Fruit fly (Drosophila melanogaster) whole organism, embryonic: ENCODE measurements around the gene Epp.

Source experiments
- CG1024 ChIP-seq: fragments of 200-800 bp; sonication (Bioruptor generic); IDR thresholded peaks from 2 replicates; pipeline ENCODE4 v1.3.6; 2022; ENCODE audit warnings: missing biosample characterization, missing genetic modification characterization
- CG11560 ChIP-seq: fragments of 200-800 bp; sonication (Bioruptor generic); IDR thresholded peaks from 3 replicates; pipeline ENCODE4 v1.3.6; 2022; ENCODE audit warnings: missing biosample characterization, missing genetic modification characterization
- CG13424 ChIP-seq: fragments of 200-800 bp; sonication (Bioruptor generic); optimal IDR thresholded peaks from 2 replicates; lab custom pipeline; 2019; ENCODE audit warnings: missing biosample characterization, mild to moderate bottlenecking, missing genetic modification characterization, moderate library complexity
- CG14965 ChIP-seq: fragments of 200-800 bp; sonication (Bioruptor generic); optimal IDR thresholded peaks from 2 replicates; lab custom pipeline; 2016; ENCODE audit warnings: missing biosample characterization, missing genetic modification characterization, borderline replicate concordance
- CG15269 ChIP-seq: fragments of 200-800 bp; sonication (Bioruptor generic); optimal IDR thresholded peaks from 2 replicates; lab custom pipeline; 2018; ENCODE audit warnings: missing biosample characterization, mild to moderate bottlenecking, missing genetic modification characterization, moderate library complexity
- CG15601 ChIP-seq: fragments of 200-800 bp; sonication (Bioruptor generic); optimal IDR thresholded peaks from 3 replicates; lab custom pipeline; 2019; ENCODE audit warnings: missing biosample characterization, mild to moderate bottlenecking, missing genetic modification characterization, moderate library complexity
- CG17361 ChIP-seq: fragments of 200-800 bp; sonication (Bioruptor generic); IDR thresholded peaks from 3 replicates; pipeline ENCODE4 v1.3.6; 2022; ENCODE audit warnings: missing biosample characterization, missing genetic modification characterization
- CG1792 ChIP-seq: fragments of 200-800 bp; sonication (Bioruptor generic); optimal IDR thresholded peaks from 2 replicates; lab custom pipeline; 2016; ENCODE audit warnings: missing biosample characterization, missing genetic modification characterization
- CG3065 ChIP-seq: fragments of 200-800 bp; sonication (Bioruptor generic); optimal IDR thresholded peaks from 2 replicates; lab custom pipeline; 2016; ENCODE audit warnings: missing biosample characterization, missing genetic modification characterization
- CG31224 ChIP-seq: fragments of 200-800 bp; sonication (Bioruptor generic); IDR thresholded peaks from 2 replicates; pipeline ENCODE4 v1.3.6; 2022; ENCODE audit warnings: missing biosample characterization, missing genetic modification characterization
- CG3163 ChIP-seq: fragments of 200-800 bp; sonication (Bioruptor generic); optimal IDR thresholded peaks from 3 replicates; lab custom pipeline; 2016; ENCODE audit warnings: missing biosample characterization, missing genetic modification characterization
- CG34376 ChIP-seq: fragments of 200-800 bp; sonication (Bioruptor generic); optimal IDR thresholded peaks from 2 replicates; lab custom pipeline; 2018; ENCODE audit warnings: missing biosample characterization, mild to moderate bottlenecking, missing genetic modification characterization
- CG3838 ChIP-seq: fragments of 200-800 bp; sonication (Bioruptor generic); optimal IDR thresholded peaks from 3 replicates; lab custom pipeline; 2016; ENCODE audit warnings: missing biosample characterization, missing genetic modification characterization
- CG3847 ChIP-seq: fragments of 200-800 bp; sonication (Bioruptor generic); IDR thresholded peaks from 2 replicates; pipeline ENCODE4 v1.3.6; 2022; ENCODE audit warnings: missing biosample characterization, missing genetic modification characterization
- CG4730 ChIP-seq: fragments of 200-800 bp; sonication (Bioruptor generic); IDR thresholded peaks from 2 replicates; pipeline ENCODE4 v1.3.6; 2022; ENCODE audit warnings: missing biosample characterization, missing genetic modification characterization
- CG5245 ChIP-seq: fragments of 200-800 bp; sonication (Bioruptor generic); optimal IDR thresholded peaks from 3 replicates; lab custom pipeline; 2016; ENCODE audit warnings: missing biosample characterization, missing genetic modification characterization
- CG6813 ChIP-seq: fragments of 200-800 bp; sonication (Bioruptor generic); optimal IDR thresholded peaks from 2 replicates; lab custom pipeline; 2017; ENCODE audit warnings: missing biosample characterization, missing genetic modification characterization, mild to moderate bottlenecking, moderate library complexity, missing genetic modification reagents
- CG7357 ChIP-seq: fragments of 200-800 bp; sonication (Bioruptor generic); IDR thresholded peaks from 3 replicates; pipeline ENCODE4 v1.3.6; 2022; ENCODE audit warnings: missing biosample characterization, missing genetic modification characterization
- CG7556 ChIP-seq: fragments of 200-800 bp; sonication (Bioruptor generic); optimal IDR thresholded peaks from 2 replicates; lab custom pipeline; 2017; ENCODE audit warnings: missing biosample characterization, mild to moderate bottlenecking, missing genetic modification characterization
- CG7963 ChIP-seq: fragments of 200-800 bp; sonication (Bioruptor generic); IDR thresholded peaks from 3 replicates; pipeline ENCODE4 v1.3.6; 2022; ENCODE audit warnings: missing biosample characterization, missing genetic modification characterization; ENCODE audit not compliant: partially characterized antibody
- Dll ChIP-seq: fragments of 200-800 bp; sonication (Bioruptor generic); IDR thresholded peaks from 4 replicates; pipeline ENCODE4 v1.3.6; 2022; ENCODE audit warnings: missing biosample characterization, missing genetic modification characterization; ENCODE audit not compliant: partially characterized antibody
- E2f1 ChIP-seq: fragments of 200-800 bp; sonication (Bioruptor generic); IDR thresholded peaks from 2 replicates; pipeline ENCODE4 v1.3.6; 2022; ENCODE audit warnings: missing biosample characterization, missing genetic modification characterization
- Ets97D ChIP-seq: fragments of 200-800 bp; sonication (Bioruptor generic); optimal IDR thresholded peaks from 3 replicates; lab custom pipeline; 2016; ENCODE audit warnings: missing biosample characterization, missing genetic modification characterization
- Kr ChIP-seq: fragments of 200-800 bp; sonication (Bioruptor generic); optimal IDR thresholded peaks from 2 replicates; lab custom pipeline; 2017; ENCODE audit warnings: missing biosample characterization, mild to moderate bottlenecking, missing genetic modification characterization
- Lpt ChIP-seq: fragments of >200 bp; optimal IDR thresholded peaks from 2 replicates; lab custom pipeline; 2018; ENCODE audit warnings: missing biosample characterization, missing genetic modification characterization
- NK7.1 ChIP-seq: fragments of 200-800 bp; sonication (Bioruptor generic); optimal IDR thresholded peaks from 3 replicates; lab custom pipeline; 2016; ENCODE audit warnings: missing biosample characterization, missing genetic modification characterization
- Optix ChIP-seq: fragments of 200-800 bp; sonication (Bioruptor generic); IDR thresholded peaks from 3 replicates; pipeline ENCODE4 v1.3.6; 2022; ENCODE audit warnings: missing biosample characterization, missing genetic modification characterization
- Ptx1 ChIP-seq: fragments of 200-800 bp; sonication (Bioruptor generic); IDR thresholded peaks from 2 replicates; pipeline ENCODE4 v1.3.6; 2022; ENCODE audit warnings: missing biosample characterization, missing genetic modification characterization
- Ravus ChIP-seq: fragments of 200-800 bp; sonication (Bioruptor generic); IDR thresholded peaks from 2 replicates; pipeline ENCODE4 v1.3.6; 2022; ENCODE audit warnings: missing biosample characterization, missing genetic modification characterization
- Rx ChIP-seq: fragments of 200-800 bp; sonication (Bioruptor generic); IDR thresholded peaks from 2 replicates; pipeline ENCODE4 v1.3.6; 2022; ENCODE audit warnings: missing biosample characterization, missing genetic modification characterization
- ap ChIP-seq: fragments of 200-800 bp; sonication (Bioruptor generic); IDR thresholded peaks from 2 replicates; pipeline ENCODE4 v1.3.6; 2022; ENCODE audit warnings: missing biosample characterization, missing genetic modification characterization
- bab2 ChIP-seq: fragments of 200-800 bp; sonication (Bioruptor generic); optimal IDR thresholded peaks from 2 replicates; lab custom pipeline; 2016; ENCODE audit warnings: missing biosample characterization, missing genetic modification characterization
- croc ChIP-seq: fragments of 200-800 bp; sonication (Bioruptor generic); conservative IDR thresholded peaks from 3 replicates; pipeline ENCODE4 v1.3.6; 2022; ENCODE audit warnings: missing biosample characterization, missing genetic modification characterization
- disco-r ChIP-seq: fragments of 200-800 bp; sonication (Bioruptor generic); optimal IDR thresholded peaks from 2 replicates; lab custom pipeline; 2016; ENCODE audit warnings: missing biosample characterization, missing genetic modification characterization
- dpn ChIP-seq, 2 experiments: fragments of 200-800 bp; sonication (Bioruptor generic); optimal IDR thresholded peaks; 3 replicates each; lab custom pipeline; 2016; ENCODE audit warnings: missing biosample characterization in 2 of 2, missing genetic modification characterization in 2 of 2
- emc ChIP-seq: fragments of 200-800 bp; sonication (Bioruptor generic); optimal IDR thresholded peaks from 2 replicates; lab custom pipeline; 2016; ENCODE audit warnings: missing biosample characterization, missing genetic modification characterization
- fd96Cb ChIP-seq: fragments of 200-800 bp; sonication (Bioruptor generic); optimal IDR thresholded peaks from 2 replicates; lab custom pipeline; 2018; ENCODE audit warnings: missing biosample characterization, mild to moderate bottlenecking, missing genetic modification characterization, moderate library complexity
- h ChIP-seq: fragments of >200 bp; optimal IDR thresholded peaks from 2 replicates; lab custom pipeline; 2017
- hth ChIP-seq: fragments of >200 bp; optimal IDR thresholded peaks from 2 replicates; lab custom pipeline; 2017; ENCODE audit warnings: inconsistent platforms
- luna ChIP-seq: fragments of 200-800 bp; sonication (Bioruptor generic); optimal IDR thresholded peaks from 2 replicates; lab custom pipeline; 2016; ENCODE audit warnings: missing biosample characterization, missing genetic modification characterization
- mam ChIP-seq: fragments of 200-800 bp; sonication (Bioruptor generic); optimal IDR thresholded peaks from 3 replicates; lab custom pipeline; 2016; ENCODE audit warnings: missing biosample characterization, missing genetic modification characterization
- org-1 ChIP-seq: fragments of 200-800 bp; sonication (Bioruptor generic); optimal IDR thresholded peaks from 2 replicates; lab custom pipeline; 2017; ENCODE audit warnings: missing biosample characterization, missing genetic modification characterization
- scrt ChIP-seq: fragments of 200-800 bp; sonication (Bioruptor generic); optimal IDR thresholded peaks from 2 replicates; lab custom pipeline; 2018; ENCODE audit warnings: missing biosample characterization, mild to moderate bottlenecking, missing genetic modification characterization, moderate library complexity
- tll ChIP-seq, 2 experiments: fragments of 200-800 bp in 1 of 2; fragments of >200 bp in 1 of 2; sonication (Bioruptor generic) in 1 of 2; optimal IDR thresholded peaks; 2 replicates each; lab custom pipeline; 2017 to 2019; ENCODE audit warnings: missing biosample characterization in 2 of 2, missing genetic modification characterization in 2 of 2, mild to moderate bottlenecking in 1 of 2, moderate library complexity in 1 of 2
- toy ChIP-seq: fragments of 200-800 bp; sonication (Bioruptor generic); IDR thresholded peaks from 2 replicates; pipeline ENCODE4 v1.3.6; 2022; ENCODE audit warnings: missing biosample characterization, missing genetic modification characterization
- trh ChIP-seq: fragments of 200-800 bp; sonication (Bioruptor generic); optimal IDR thresholded peaks from 2 replicates; lab custom pipeline; 2016; ENCODE audit warnings: missing biosample characterization, missing genetic modification characterization
- twi ChIP-seq: fragments of 200-800 bp; optimal IDR thresholded peaks from 2 replicates; lab custom pipeline; 2019; ENCODE audit warnings: missing biosample characterization, mild to moderate bottlenecking, missing genetic modification characterization, moderate library complexity
- usp ChIP-seq: fragments of >200 bp; optimal IDR thresholded peaks from 2 replicates; lab custom pipeline; 2017; ENCODE audit warnings: missing biosample characterization, missing genetic modification characterization
- zen2 ChIP-seq: fragments of 200-800 bp; sonication (Bioruptor generic); IDR thresholded peaks from 3 replicates; pipeline ENCODE4 v1.3.6; 2022; ENCODE audit warnings: missing biosample characterization, missing genetic modification characterization; ENCODE audit not compliant: partially characterized antibody
- zf30C ChIP-seq: fragments of 200-800 bp; sonication (Bioruptor generic); optimal IDR thresholded peaks from 3 replicates; lab custom pipeline; 2018; ENCODE audit warnings: missing biosample characterization, mild to moderate bottlenecking, missing genetic modification characterization

Gene Epp

dm6 chr3R:23958091-23958838, 34.5 kb downstream of the Epp start, which contains the start of the genes GluProRS and AP-1sigma (continued):
- TF ChIP-seq disco-r (GFP tag; lab: Kevin White, UChicago): peak; percentile 42
- peak; percentile 89 for TF ChIP-seq CG3065 (GFP tag; lab: Kevin White, UChicago)
- peak; percentile 74 for TF ChIP-seq CG15601 (tag; lab: Kevin White, UChicago)
- peak; percentile 91 for TF ChIP-seq fd96Cb (tag; lab: Kevin White, UChicago)
- TF ChIP-seq CG11560 (tag; lab: Robert Waterston, UW): peak; percentile 87
- TF ChIP-seq CG4730 (GFP tag; lab: Robert Waterston, UW): peak; percentile 93
- peak; percentile 91 for TF ChIP-seq CG7357 (GFP tag; lab: Robert Waterston, UW)
- TF ChIP-seq Ravus (GFP tag; lab: Robert Waterston, UW): peak; percentile 88
- TF ChIP-seq luna (GFP tag; lab: Kevin White, UChicago): peak; percentile 38
- peak; percentile 21 to 76 for TF ChIP-seq tll (GFP tag; optimal IDR thresholded peaks at IDR 0.05; lab: Kevin White, UChicago)
- no peak for TF ChIP-seq zf30C (GFP tag; lab: Kevin White, UChicago)
- TF ChIP-seq dpn (GFP tag; optimal IDR thresholded peaks at IDR 0.05; lab: Kevin White, UChicago): peak; percentile 89 to 94
- TF ChIP-seq bab2 (GFP tag; lab: Kevin White, UChicago): peak; percentile 85
- TF ChIP-seq CG14965: peak; percentile 0
- no peak for TF ChIP-seq hth (lab: Kevin White, UChicago)
- TF ChIP-seq Ets97D (GFP tag; lab: Kevin White, UChicago): peak; percentile 78
- TF ChIP-seq org-1 (GFP tag; lab: Kevin White, UChicago): peak; percentile 77
- TF ChIP-seq CG3838: peak; percentile 77
- peak; percentile 67 for TF ChIP-seq CG34376
- TF ChIP-seq CG5245 (GFP tag; lab: Kevin White, UChicago): peak; percentile 92
- peak; percentile 96 for TF ChIP-seq CG3847 (GFP tag; lab: Robert Waterston, UW)
- no peak for TF ChIP-seq h (lab: Kevin White, UChicago)
- TF ChIP-seq emc: peak; percentile 77
- TF ChIP-seq Ptx1 (GFP tag; lab: Robert Waterston, UW): peak; percentile 99
- peak; percentile 58 for TF ChIP-seq NK7.1
- peak; percentile 92 for TF ChIP-seq croc (GFP tag; lab: Robert Waterston, UW)
- peak; percentile 91 for TF ChIP-seq CG13424 (tag; lab: Kevin White, UChicago)
- TF ChIP-seq CG7963 (GFP tag; lab: Robert Waterston, UW): peak; percentile 81
- TF ChIP-seq scrt (GFP tag; lab: Kevin White, UChicago): peak; percentile 77
- TF ChIP-seq E2f1: peak; percentile 96
- peak; percentile 78 for TF ChIP-seq trh
- TF ChIP-seq CG15269 (tag; lab: Kevin White, UChicago): peak; percentile 87
- TF ChIP-seq twi: peak; percentile 83
- TF ChIP-seq CG6813: peak; percentile 59
- peak; percentile 91 for TF ChIP-seq CG31224 (GFP tag; lab: Robert Waterston, UW)
- TF ChIP-seq CG1792 (GFP tag; lab: Kevin White, UChicago): peak; percentile 31
- peak; percentile 82 for TF ChIP-seq CG7556 (GFP tag; lab: Kevin White, UChicago)
- peak; percentile 88 for TF ChIP-seq toy (GFP tag; lab: Robert Waterston, UW)
- TF ChIP-seq Rx (GFP tag; lab: Robert Waterston, UW): peak; percentile 83
- peak; percentile 94 for TF ChIP-seq ap (GFP tag; lab: Robert Waterston, UW)
- TF ChIP-seq Lpt (GFP tag; lab: Kevin White, UChicago): no peak
- peak; percentile 90 for TF ChIP-seq mam (GFP tag; lab: Kevin White, UChicago)
- no peak; the same call in none of the 3 replicates for TF ChIP-seq CG17361 (GFP tag; lab: Robert Waterston, UW)
- TF ChIP-seq zen2 (GFP tag; lab: Robert Waterston, UW): peak; percentile 72; the same call in 1 of the 3 replicates
- TF ChIP-seq Kr (GFP tag; lab: Kevin White, UChicago): no peak
- peak; percentile 48 for TF ChIP-seq CG3163
- TF ChIP-seq CG1024 (GFP tag; lab: Robert Waterston, UW): peak; percentile 90
- TF ChIP-seq usp (GFP tag; lab: Kevin White, UChicago): no peak
- TF ChIP-seq Optix (GFP tag; lab: Robert Waterston, UW): peak; percentile 91
- TF ChIP-seq Dll: peak; percentile 97
